Fruit fly (Drosophila melanogaster): Measurements from ENCODE around the gene PH4alphaSG1.

PH4alphaSG1 gene

DNA sequence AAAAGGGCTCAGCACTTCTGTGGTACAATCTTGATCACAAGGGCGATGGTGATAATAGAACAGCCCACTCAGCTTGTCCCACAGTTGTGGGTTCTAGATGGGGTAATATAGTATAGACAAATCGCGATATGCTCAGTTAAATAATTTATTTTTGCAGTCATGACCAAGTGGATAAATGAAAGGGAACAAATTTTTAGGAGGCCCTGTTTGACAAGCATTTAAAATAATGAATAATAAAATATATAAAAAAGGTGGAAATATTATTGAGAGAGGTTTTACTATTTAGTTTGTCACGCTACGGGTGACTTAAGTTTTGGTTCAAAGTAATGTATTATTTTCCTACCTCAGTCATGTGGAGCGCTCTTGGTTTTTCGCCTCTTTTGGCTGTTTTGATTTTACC lies 2.3 kb upstream of the PH4alphaSG1 start, which contains the start of gene CG34041 (continued):
- TF ChIP-seq NC2β (GFP tag; optimal IDR thresholded peaks at IDR 0.05) (no peak), Aef1 (GFP tag; IDR thresholded peaks at IDR 0.05) (no peak)

DNA sequence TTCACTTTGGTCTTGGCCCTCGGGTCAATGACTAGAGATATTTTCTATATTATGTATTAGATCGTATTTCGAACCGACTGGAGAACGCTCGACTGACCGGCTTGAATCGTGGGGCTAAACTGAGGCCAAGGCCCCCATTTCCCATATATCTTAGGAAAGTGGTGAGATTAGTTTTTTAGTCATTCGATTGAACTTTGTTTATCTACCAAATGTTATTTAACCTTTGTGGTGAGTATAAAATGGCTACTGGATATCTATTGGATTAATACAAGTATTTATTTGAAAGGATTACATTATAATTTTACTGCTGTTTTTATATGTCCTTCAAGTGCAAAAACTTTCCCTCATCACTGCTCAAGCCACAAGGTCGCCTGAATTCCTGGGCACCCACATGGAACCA lies 2.1 kb downstream of the PH4alphaSG1 start, which contains the start of gene CG31371:
CG31371 (minus strand) TSS at position 101 of the 400 bp plus-strand sequence.
- no peak for TF ChIP-seq CG10462 (GFP tag; optimal IDR thresholded peaks at IDR 0.05)
- TF ChIP-seq sens (GFP tag), result peak; percentile 48

DNA sequence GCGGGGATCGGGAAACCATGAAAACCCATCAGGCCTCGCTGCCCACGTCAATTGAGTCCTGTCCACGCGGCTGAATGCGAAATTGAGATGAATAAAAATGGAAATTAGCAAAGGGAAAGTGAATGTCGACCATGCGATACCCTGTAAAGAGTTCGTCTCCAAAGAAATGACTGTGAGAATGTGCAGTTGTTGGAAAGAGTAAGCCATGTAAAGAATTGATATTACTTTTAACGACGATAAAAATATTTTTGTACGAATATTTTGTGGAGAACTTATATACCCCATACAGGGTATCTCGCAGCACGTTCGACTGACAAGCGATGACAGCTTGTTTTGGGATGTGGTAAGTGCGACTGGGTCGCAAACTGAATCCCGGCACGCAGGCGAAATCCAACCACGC lies 4.3 kb downstream of the PH4alphaSG1 start:
- TF ChIP-seq h (optimal IDR thresholded peaks at IDR 0.05) (no peak), CG9609 (GFP tag; optimal IDR thresholded peaks at IDR 0.05) (peak; percentile 15), CG7786 (GFP tag; optimal IDR thresholded peaks at IDR 0.05) (peak; percentile 26), CG10654 (GFP tag; optimal IDR thresholded peaks at IDR 0.05) (no peak), CG14667 (GFP tag; IDR thresholded peaks at IDR 0.05) (no peak), unc-4 (GFP tag; IDR thresholded peaks at IDR 0.05; ENCODE audit: partially characterized antibody) (no peak), CG13775 (GFP tag; optimal IDR thresholded peaks at IDR 0.05) (no peak), CG11085 (GFP tag; IDR thresholded peaks at IDR 0.05) (no peak), Ptx1 (GFP tag; IDR thresholded peaks at IDR 0.05) (peak; percentile 55; the same call in 1 of the 2 replicates), vvl (GFP tag; IDR thresholded peaks at IDR 0.05) (peak; percentile 65), CG12942 (GFP tag; optimal IDR thresholded peaks at IDR 0.05) (no peak), Adf1 (GFP tag; IDR thresholded peaks at IDR 0.05) (no peak), onecut (GFP tag; IDR thresholded peaks at IDR 0.05) (no peak), Sin3A (optimal IDR thresholded peaks at IDR 0.05) (no peak), CG2116 (GFP tag; optimal IDR thresholded peaks at IDR 0.05) (no peak), CG12071 (GFP tag; optimal IDR thresholded peaks at IDR 0.05) (no peak), CG4424 (GFP tag; optimal IDR thresholded peaks at IDR 0.05) (peak; percentile 30), fd3F (GFP tag; optimal IDR thresholded peaks at IDR 0.05) (no peak), CG30020 (tag; optimal IDR thresholded peaks at IDR 0.05) (no peak), Mrtf (GFP tag; IDR thresholded peaks at IDR 0.05) (no peak), NFAT (GFP tag; IDR thresholded peaks at IDR 0.05) (0 out of 2 replicates have a peak, but pooled peaks have one; percentile 4), CG1603 (tag; optimal IDR thresholded peaks at IDR 0.05) (no peak), gce (GFP tag; IDR thresholded peaks at IDR 0.05) (0 out of 3 replicates have a peak, but pooled peaks have one; percentile 6), pho (GFP tag; optimal IDR thresholded peaks at IDR 0.05) (no peak), CG15514 (GFP tag; optimal IDR thresholded peaks at IDR 0.05) (no peak), CG6683 (GFP tag; optimal IDR thresholded peaks at IDR 0.05) (no peak), vnd (GFP tag; IDR thresholded peaks at IDR 0.05; ENCODE audit: partially characterized antibody) (no peak), luna (GFP tag; optimal IDR thresholded peaks at IDR 0.05) (no peak), Drgx (GFP tag; IDR thresholded peaks at IDR 0.05) (no peak; the same call in 1 of the 2 replicates), ase (GFP tag; IDR thresholded peaks at IDR 0.05) (no peak), CG14710 (tag; optimal IDR thresholded peaks at IDR 0.05) (no peak), CG13287 (GFP tag; IDR thresholded peaks at IDR 0.05; ENCODE audit: partially characterized antibody) (no peak), lov (optimal IDR thresholded peaks at IDR 0.05) (no peak), lov (GFP tag; IDR thresholded peaks at IDR 0.05) (peak; percentile 57; the same call in 1 of the 3 replicates), aop (GFP tag; IDR thresholded peaks at IDR 0.05) (no peak), CG7556 (GFP tag; optimal IDR thresholded peaks at IDR 0.05) (no peak), D19A (tag; optimal IDR thresholded peaks at IDR 0.05) (no peak), CoRest (tag; optimal IDR thresholded peaks at IDR 0.05) (no peak), her (GFP tag; optimal IDR thresholded peaks at IDR 0.05) (no peak), BtbVII (GFP tag; optimal IDR thresholded peaks at IDR 0.05) (no peak), CG32767 (GFP tag; IDR thresholded peaks at IDR 0.05) (no peak), Lpt (GFP tag; optimal IDR thresholded peaks at IDR 0.05) (no peak), Dbx (GFP tag; IDR thresholded peaks at IDR 0.05) (no peak), tio (GFP tag; optimal IDR thresholded peaks at IDR 0.05) (peak; percentile 39), CG3847 (GFP tag; IDR thresholded peaks at IDR 0.05) (no peak), grn (GFP tag; optimal IDR thresholded peaks at IDR 0.05) (no peak)
